Worm (Caenorhabditis elegans) whole organism, L3 larva: ENCODE measurements around the gene H20J04.6.

Source experiments
- R02D3.7 ChIP-seq: fragments of 150-350 bp; optimal IDR thresholded peaks from 2 replicates; lab custom pipeline; 2014; ENCODE audit warnings: missing biosample characterization, missing genetic modification characterization
- aly-2 ChIP-seq: fragments of 150-350 bp; optimal IDR thresholded peaks from 2 replicates; lab custom pipeline; 2014; ENCODE audit warnings: missing biosample characterization, missing genetic modification characterization
- ama-1 ChIP-seq: fragments of 150-350 bp; optimal IDR thresholded peaks from 2 replicates; lab custom pipeline; 2018
- ceh-28 ChIP-seq: fragments of 150-350 bp; optimal IDR thresholded peaks from 2 replicates; lab custom pipeline; 2014; ENCODE audit warnings: missing biosample characterization, missing genetic modification reagents, missing genetic modification characterization
- ceh-9 ChIP-seq: sonication (generic microtip); optimal IDR thresholded peaks from 2 replicates; lab custom pipeline; 2018; ENCODE audit warnings: missing biosample characterization, missing genetic modification characterization
- daf-12 ChIP-seq: fragments of 150-350 bp; optimal IDR thresholded peaks from 2 replicates; lab custom pipeline; 2014; ENCODE audit warnings: missing biosample characterization, missing genetic modification reagents, missing genetic modification characterization
- egl-27 ChIP-seq: sonication (generic microtip); optimal IDR thresholded peaks from 4 replicates; lab custom pipeline; 2017; ENCODE audit warnings: missing biosample characterization, missing genetic modification reagents, missing genetic modification characterization
- egl-5 ChIP-seq: fragments of 150-350 bp; optimal IDR thresholded peaks from 2 replicates; lab custom pipeline; 2017; ENCODE audit warnings: missing biosample characterization, missing genetic modification reagents, missing genetic modification characterization, inconsistent platforms
- elt-2 ChIP-seq: sonication (generic microtip); optimal IDR thresholded peaks from 2 replicates; lab custom pipeline; 2016; ENCODE audit warnings: missing genetic modification reagents, mild to moderate bottlenecking, missing genetic modification characterization, missing compliant biosample characterization
- eor-1 ChIP-seq, 2 experiments: fragments of 150-350 bp; optimal IDR thresholded peaks; 2 replicates each; lab custom pipeline; 2014 to 2018; ENCODE audit warnings: missing biosample characterization in 2 of 2, missing genetic modification characterization in 2 of 2
- fkh-10 ChIP-seq: sonication (generic microtip); optimal IDR thresholded peaks from 2 replicates; lab custom pipeline; 2017; ENCODE audit warnings: missing biosample characterization, missing genetic modification reagents, missing genetic modification characterization
- fkh-2 ChIP-seq: fragments of 150-350 bp; optimal IDR thresholded peaks from 2 replicates; lab custom pipeline; 2014; ENCODE audit warnings: missing biosample characterization, missing genetic modification reagents, missing genetic modification characterization
- fos-1 ChIP-seq: fragments of 150-350 bp; optimal IDR thresholded peaks from 2 replicates; lab custom pipeline; 2014; ENCODE audit warnings: missing biosample characterization, missing genetic modification characterization
- hmg-11 ChIP-seq: sonication (generic microtip); optimal IDR thresholded peaks from 2 replicates; lab custom pipeline; 2016; ENCODE audit warnings: missing genetic modification characterization, missing compliant biosample characterization
- jun-1 ChIP-seq: fragments of 150-350 bp; optimal IDR thresholded peaks from 2 replicates; lab custom pipeline; 2014; ENCODE audit warnings: missing biosample characterization, missing genetic modification reagents, missing genetic modification characterization
- lin-39 ChIP-seq: fragments of 150-350 bp; optimal IDR thresholded peaks from 2 replicates; lab custom pipeline; 2018; ENCODE audit warnings: missing biosample characterization, missing genetic modification reagents, missing genetic modification characterization
- mdl-1 ChIP-seq: fragments of 150-350 bp; optimal IDR thresholded peaks from 2 replicates; lab custom pipeline; 2014; ENCODE audit warnings: missing biosample characterization, missing genetic modification characterization
- nfya-1 ChIP-seq: sonication (generic microtip); optimal IDR thresholded peaks from 2 replicates; lab custom pipeline; 2017; ENCODE audit warnings: missing genetic modification characterization, mild to moderate bottlenecking, missing compliant biosample characterization, antibody characterized with exemption, moderate library complexity; ENCODE audit not compliant: insufficient read depth
- nhr-11 ChIP-seq: fragments of 150-350 bp; optimal IDR thresholded peaks from 2 replicates; lab custom pipeline; 2014; ENCODE audit warnings: missing biosample characterization, missing genetic modification characterization
- nhr-23 ChIP-seq: fragments of 150-350 bp; optimal IDR thresholded peaks from 2 replicates; lab custom pipeline; 2014; ENCODE audit warnings: missing biosample characterization, missing genetic modification reagents, missing genetic modification characterization
- nhr-237 ChIP-seq: fragments of 150-350 bp; optimal IDR thresholded peaks from 2 replicates; lab custom pipeline; 2014; ENCODE audit warnings: missing biosample characterization, missing genetic modification characterization
- nhr-25 ChIP-seq: sonication (generic microtip); optimal IDR thresholded peaks from 2 replicates; lab custom pipeline; 2017; ENCODE audit warnings: missing biosample characterization, missing genetic modification characterization
- nhr-67 ChIP-seq: fragments of 150-350 bp; optimal IDR thresholded peaks from 2 replicates; lab custom pipeline; 2014; ENCODE audit warnings: missing biosample characterization, missing genetic modification characterization
- nhr-76 ChIP-seq: fragments of 150-350 bp; sonication (generic microtip); optimal IDR thresholded peaks from 5 replicates; lab custom pipeline; 2014; ENCODE audit warnings: missing biosample characterization, missing genetic modification characterization
- pha-4 ChIP-seq: fragments of 150-350 bp; optimal IDR thresholded peaks from 2 replicates; lab custom pipeline; 2014; ENCODE audit warnings: missing biosample characterization, missing genetic modification reagents, missing genetic modification characterization
- pqm-1 ChIP-seq: fragments of 150-350 bp; optimal IDR thresholded peaks from 2 replicates; lab custom pipeline; 2017; ENCODE audit warnings: missing biosample characterization, missing genetic modification characterization, inconsistent platforms
- sea-2 ChIP-seq: fragments of 150-350 bp; sonication (generic microtip); optimal IDR thresholded peaks from 4 replicates; lab custom pipeline; 2014; ENCODE audit warnings: missing biosample characterization, missing genetic modification reagents, missing genetic modification characterization
- unc-39 ChIP-seq: sonication (generic microtip); optimal IDR thresholded peaks from 4 replicates; lab custom pipeline; 2017; ENCODE audit warnings: missing biosample characterization, missing genetic modification characterization

H20J04.6 gene

ce11 chrII:4322871-4323270 lies at the start of gene H20J04.6:
TSS of gene H20J04.6 (plus strand) at chrII:4323256.
- TF ChIP-seq hmg-11 (tag; lab: Kevin White, UChicago) = peak; percentile 85
- TF ChIP-seq nfya-1 (tag; lab: Kevin White, UChicago) = peak; percentile 43
- no peak for TF ChIP-seq elt-2
- peak; percentile 63 for TF ChIP-seq pha-4 (tag; lab: Kevin White, UChicago)
- TF ChIP-seq nhr-23 = peak; percentile 9

DNA sequence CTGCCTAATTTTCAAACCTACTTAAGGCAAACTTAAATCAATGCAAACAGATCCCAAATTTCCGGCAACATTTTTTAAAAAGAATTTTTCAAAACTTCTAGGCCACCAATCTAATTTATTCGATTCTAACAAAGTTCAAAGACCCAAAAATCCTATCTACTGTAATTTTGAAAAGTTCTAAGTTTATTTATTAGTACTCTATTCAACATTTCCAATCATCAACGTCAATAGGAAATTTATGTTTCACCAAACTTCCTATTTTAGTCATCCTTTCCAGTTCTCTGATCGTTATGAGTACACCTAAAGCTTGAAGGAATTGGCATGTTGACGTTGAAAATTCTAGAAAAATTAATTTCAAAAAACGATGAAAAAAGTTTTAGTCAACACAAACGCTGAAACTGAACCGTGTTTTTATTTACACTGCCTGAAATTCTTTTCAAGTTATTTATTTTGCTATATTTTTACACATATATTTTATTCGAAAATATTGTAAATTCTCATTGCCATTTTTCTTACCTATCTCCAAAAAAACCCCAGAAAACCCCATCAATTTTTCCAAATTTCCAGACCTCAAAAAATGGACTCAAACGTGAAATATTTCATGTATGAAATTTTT lies 47.3 kb upstream of the H20J04.6 start, which contains the start of gene npr-42:
TSS of gene npr-42 (plus strand) at position 566 of the 616 bp plus-strand sequence.
- no peak for TF ChIP-seq ceh-9
- TF ChIP-seq hmg-11 (tag; lab: Kevin White, UChicago) = no peak
- no peak for TF ChIP-seq R02D3.7 (tag; lab: Kevin White, UChicago)
- no peak for TF ChIP-seq ceh-28
- TF ChIP-seq egl-27 (tag; lab: Kevin White, UChicago) = no peak
- TF ChIP-seq mdl-1 (tag; lab: Kevin White, UChicago) = no peak
- TF ChIP-seq eor-1 (tag; optimal IDR thresholded peaks at IDR 0.05; lab: Kevin White, UChicago) = no peak
- no peak for TF ChIP-seq nhr-76
- no peak for TF ChIP-seq nhr-237
- no peak for TF ChIP-seq ama-1 (lab: Kevin White, UChicago)
- no peak for TF ChIP-seq fkh-2 (tag; lab: Kevin White, UChicago)
- TF ChIP-seq nhr-23 = no peak

DNA sequence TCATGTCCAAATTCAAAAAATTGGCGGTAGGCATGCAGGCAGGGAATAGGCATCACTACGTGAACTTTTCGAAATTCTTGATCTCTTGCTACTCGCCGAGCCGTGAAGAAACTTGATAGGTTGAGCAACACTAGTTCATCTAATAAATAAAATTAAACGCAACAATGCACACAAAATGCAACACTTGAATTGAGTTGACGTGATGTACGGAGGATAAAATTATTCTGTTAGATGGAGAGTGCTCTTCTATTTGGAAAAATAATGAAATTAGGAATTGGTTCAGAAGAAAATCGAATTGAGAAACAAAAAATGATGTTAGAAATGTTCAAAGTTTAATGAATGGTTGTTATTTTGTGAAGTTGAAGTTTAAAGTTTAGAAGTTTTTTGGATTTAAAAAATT lies 46.1 kb upstream of the H20J04.6 start:
- TF ChIP-seq pqm-1 (tag; lab: Kevin White, UChicago) = no peak
- TF ChIP-seq fkh-10 (GFP tag; lab: Kevin White, UChicago) = peak; percentile 9

DNA sequence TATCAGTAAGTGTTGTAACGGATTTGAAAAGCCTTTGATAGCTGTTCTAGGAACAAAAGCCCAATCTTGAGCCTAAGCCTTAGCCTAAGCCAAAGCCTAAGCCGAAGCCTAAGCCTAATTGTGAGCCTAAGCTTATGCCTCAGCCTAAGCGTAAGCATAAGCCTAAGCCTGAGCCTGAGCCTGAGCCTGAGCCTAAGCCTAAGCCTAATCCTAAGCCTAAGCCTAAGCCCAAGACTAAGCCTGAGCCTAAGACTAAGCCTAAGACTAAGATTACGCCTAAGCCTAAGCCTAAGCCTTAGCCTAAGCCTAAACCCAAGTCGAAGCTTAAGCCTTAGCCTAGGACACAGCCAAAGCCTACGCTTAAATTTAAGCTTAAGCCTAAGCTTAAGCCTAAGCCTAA lies 45.4 kb upstream of the H20J04.6 start:
- TF ChIP-seq unc-39 (tag; lab: Kevin White, UChicago) (no peak), eor-1 (tag; optimal IDR thresholded peaks at IDR 0.05; lab: Kevin White, UChicago) (no peak), lin-39 (tag; lab: Kevin White, UChicago) (no peak), ceh-9 (no peak), fos-1 (no peak), daf-12 (tag; lab: Kevin White, UChicago) (no peak)

DNA sequence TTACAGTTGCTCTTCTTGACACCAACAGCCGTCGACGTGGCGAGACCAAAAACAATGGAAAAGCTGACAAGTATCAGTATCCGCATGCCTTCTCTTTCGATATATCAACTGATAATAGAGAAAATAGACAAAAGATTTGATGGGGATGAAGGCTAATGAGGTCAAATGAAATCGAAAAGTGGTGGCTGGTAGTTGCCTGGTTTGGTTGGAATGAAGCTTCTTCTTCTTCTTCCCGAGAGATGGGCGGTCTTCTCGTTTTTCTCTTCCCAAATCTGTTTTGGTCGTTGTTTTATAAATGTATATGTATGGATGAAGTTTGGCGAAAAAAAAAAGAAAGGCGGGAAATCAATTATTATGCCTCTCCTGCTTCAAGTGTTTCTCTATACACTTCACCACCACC lies 41.3 kb upstream of the H20J04.6 start, which contains the start of gene C01F1.5:
TSS of gene C01F1.5 (minus strand) at position 103 of the 400 bp plus-strand sequence.
- TF ChIP-seq nhr-25 (tag; lab: Kevin White, UChicago) = no peak
- no peak for TF ChIP-seq mdl-1 (tag; lab: Kevin White, UChicago)
- TF ChIP-seq sea-2 = no peak
- TF ChIP-seq aly-2 (tag; lab: Kevin White, UChicago) = no peak
- no peak for TF ChIP-seq nhr-67
- no peak for TF ChIP-seq jun-1 (tag; lab: Kevin White, UChicago)
- no peak for TF ChIP-seq daf-12 (tag; lab: Kevin White, UChicago)

- TF ChIP-seq nfya-1 (tag; lab: Kevin White, UChicago) (peak; percentile 88), jun-1 (tag; lab: Kevin White, UChicago) (no peak)
These were observed 38.5 kb upstream of the H20J04.6 start for ce11 chrII:4284305-4285193.

- TF ChIP-seq egl-27 (tag; lab: Kevin White, UChicago) = no peak
- TF ChIP-seq nhr-11 (tag; lab: Kevin White, UChicago) = no peak
- TF ChIP-seq nfya-1 (tag; lab: Kevin White, UChicago) = peak; percentile 89
- no peak for TF ChIP-seq fkh-10 (GFP tag; lab: Kevin White, UChicago)
- TF ChIP-seq nhr-76 = no peak
- TF ChIP-seq sea-2 = no peak
- TF ChIP-seq egl-5 (tag; lab: Kevin White, UChicago) = no peak
These were observed 36.1 kb upstream of the H20J04.6 start for ce11 chrII:4286921-4287320.
